Fruit fly (Drosophila melanogaster) whole organism, embryonic: Measurements from ENCODE around the gene CG46301.

Experiments used
- Ada2b ChIP-seq: fragments of 200-800 bp; sonication (Bioruptor generic); IDR thresholded peaks from 2 replicates; pipeline ENCODE4 v1.3.6; 2022; ENCODE audit warnings: missing biosample characterization, missing genetic modification characterization
- CG11456 ChIP-seq: fragments of 200-800 bp; sonication (Bioruptor generic); IDR thresholded peaks from 3 replicates; pipeline ENCODE4 v1.3.6; 2022; ENCODE audit warnings: missing biosample characterization, missing genetic modification characterization
- CG12155 ChIP-seq: fragments of 200-800 bp; sonication (Bioruptor generic); optimal IDR thresholded peaks from 3 replicates; lab custom pipeline; 2016; ENCODE audit warnings: missing biosample characterization, missing genetic modification characterization
- CG12659 ChIP-seq: fragments of 200-800 bp; sonication (Bioruptor generic); optimal IDR thresholded peaks from 3 replicates; lab custom pipeline; 2017; ENCODE audit warnings: mild to moderate bottlenecking, missing biosample characterization, missing genetic modification reagents, missing genetic modification characterization
- CG13123 ChIP-seq: fragments of 200-800 bp; sonication (Bioruptor generic); optimal IDR thresholded peaks from 2 replicates; lab custom pipeline; 2016; ENCODE audit warnings: missing biosample characterization, missing genetic modification characterization
- CG13624 ChIP-seq: fragments of 200-800 bp; sonication (Bioruptor generic); optimal IDR thresholded peaks from 2 replicates; lab custom pipeline; 2016; ENCODE audit warnings: missing biosample characterization, missing genetic modification characterization
- CG13775 ChIP-seq: fragments of 200-800 bp; sonication (Bioruptor generic); optimal IDR thresholded peaks from 3 replicates; lab custom pipeline; 2017; ENCODE audit warnings: missing biosample characterization, mild to moderate bottlenecking, missing genetic modification characterization
- CG13894 ChIP-seq: fragments of 200-800 bp; sonication (Bioruptor generic); optimal IDR thresholded peaks from 3 replicates; lab custom pipeline; 2018; ENCODE audit warnings: missing biosample characterization, mild to moderate bottlenecking, missing genetic modification characterization, moderate library complexity
- CG15269 ChIP-seq: fragments of 200-800 bp; sonication (Bioruptor generic); optimal IDR thresholded peaks from 2 replicates; lab custom pipeline; 2018; ENCODE audit warnings: missing biosample characterization, mild to moderate bottlenecking, missing genetic modification characterization, moderate library complexity
- CG18619 ChIP-seq: fragments of 200-800 bp; sonication (Bioruptor generic); optimal IDR thresholded peaks from 3 replicates; lab custom pipeline; 2017; ENCODE audit warnings: missing biosample characterization, mild to moderate bottlenecking, missing genetic modification characterization
- CG33213 ChIP-seq: fragments of 200-800 bp; sonication (Bioruptor generic); optimal IDR thresholded peaks from 3 replicates; lab custom pipeline; 2016; ENCODE audit warnings: missing biosample characterization, missing genetic modification characterization
- CG4282 ChIP-seq: fragments of 200-800 bp; sonication (Bioruptor generic); optimal IDR thresholded peaks from 2 replicates; lab custom pipeline; 2016; ENCODE audit warnings: missing biosample characterization, missing genetic modification characterization
- CG5953 ChIP-seq: fragments of 200-800 bp; sonication (Bioruptor generic); IDR thresholded peaks from 2 replicates; pipeline ENCODE4 v1.3.6; 2022; ENCODE audit warnings: missing biosample characterization, missing genetic modification characterization
- CG6175 ChIP-seq: fragments of 200-800 bp; sonication (Bioruptor generic); IDR thresholded peaks from 3 replicates; pipeline ENCODE4 v1.3.6; 2022; ENCODE audit warnings: missing biosample characterization, missing genetic modification characterization
- CG6654 ChIP-seq: fragments of 200-800 bp; sonication (Bioruptor generic); optimal IDR thresholded peaks from 2 replicates; lab custom pipeline; 2017; ENCODE audit warnings: missing biosample characterization, mild to moderate bottlenecking, missing genetic modification characterization
- CG6683 ChIP-seq: fragments of 200-800 bp; sonication (Bioruptor generic); optimal IDR thresholded peaks from 2 replicates; lab custom pipeline; 2017; ENCODE audit warnings: missing biosample characterization, mild to moderate bottlenecking, missing genetic modification characterization, missing genetic modification reagents
- CG8359 ChIP-seq: fragments of 200-800 bp; sonication (Bioruptor generic); optimal IDR thresholded peaks from 2 replicates; lab custom pipeline; 2017; ENCODE audit warnings: missing biosample characterization, mild to moderate bottlenecking, missing genetic modification characterization, borderline replicate concordance
- CG8478 ChIP-seq: fragments of >200 bp; optimal IDR thresholded peaks from 2 replicates; lab custom pipeline; 2018
- CG8765 ChIP-seq: fragments of 200-800 bp; sonication (Bioruptor generic); IDR thresholded peaks from 2 replicates; pipeline ENCODE4 v1.3.6; 2022; ENCODE audit warnings: missing biosample characterization, missing genetic modification characterization
- Camta ChIP-seq: fragments of 200-800 bp; sonication (Bioruptor generic); optimal IDR thresholded peaks from 2 replicates; lab custom pipeline; 2016; ENCODE audit warnings: missing biosample characterization, missing genetic modification characterization
- CrebB ChIP-seq: fragments of 200-800 bp; sonication (Bioruptor generic); optimal IDR thresholded peaks from 3 replicates; lab custom pipeline; 2018; ENCODE audit warnings: missing biosample characterization, mild to moderate bottlenecking, missing genetic modification characterization
- D ChIP-seq, 2 experiments: fragments of 200-800 bp in 1 of 2; fragments of >200 bp in 1 of 2; sonication (Bioruptor generic) in 1 of 2; optimal IDR thresholded peaks; 2 replicates in 1 of 2; 3 replicates in 1 of 2; lab custom pipeline; 2017; ENCODE audit warnings: mild to moderate bottlenecking in 1 of 2, missing biosample characterization in 1 of 2, missing genetic modification characterization in 1 of 2, missing genetic modification reagents in 1 of 2
- Doc2 ChIP-seq: fragments of 200-800 bp; sonication (Bioruptor generic); IDR thresholded peaks from 2 replicates; pipeline ENCODE4 v1.3.6; 2022; ENCODE audit warnings: missing biosample characterization, missing genetic modification characterization
- Doc3 ChIP-seq: fragments of 200-800 bp; sonication (Bioruptor generic); IDR thresholded peaks from 3 replicates; pipeline ENCODE4 v1.3.6; 2022; ENCODE audit warnings: missing biosample characterization, missing genetic modification characterization; ENCODE audit not compliant: partially characterized antibody
- Elba2 ChIP-seq: fragments of 200-800 bp; sonication (Bioruptor generic); optimal IDR thresholded peaks from 3 replicates; lab custom pipeline; 2016; ENCODE audit warnings: missing biosample characterization, missing genetic modification characterization
- Hey ChIP-seq: fragments of 200-800 bp; sonication (Bioruptor generic); optimal IDR thresholded peaks from 3 replicates; lab custom pipeline; 2018; ENCODE audit warnings: missing biosample characterization, mild to moderate bottlenecking, missing genetic modification characterization
- HmgZ ChIP-seq: fragments of 200-800 bp; sonication (Bioruptor generic); optimal IDR thresholded peaks from 2 replicates; lab custom pipeline; 2018; ENCODE audit warnings: missing biosample characterization, mild to moderate bottlenecking, missing genetic modification characterization
- Oaz ChIP-seq: fragments of 200-800 bp; sonication (Bioruptor generic); IDR thresholded peaks from 2 replicates; pipeline ENCODE4 v1.3.6; 2022; ENCODE audit warnings: missing biosample characterization, missing genetic modification characterization
- Side ChIP-seq: fragments of 200-800 bp; sonication (Bioruptor generic); optimal IDR thresholded peaks from 2 replicates; lab custom pipeline; 2016; ENCODE audit warnings: missing biosample characterization, missing genetic modification characterization
- Sox100B ChIP-seq: fragments of 200-800 bp; sonication (Bioruptor generic); optimal IDR thresholded peaks from 3 replicates; lab custom pipeline; 2018; ENCODE audit warnings: missing biosample characterization, mild to moderate bottlenecking, missing genetic modification characterization
- Ssrp ChIP-seq: fragments of 200-800 bp; sonication (Bioruptor generic); optimal IDR thresholded peaks from 2 replicates; lab custom pipeline; 2018; ENCODE audit warnings: missing biosample characterization, mild to moderate bottlenecking, missing genetic modification characterization, moderate library complexity
- Xbp1 ChIP-seq: fragments of 200-800 bp; sonication (Bioruptor generic); optimal IDR thresholded peaks from 3 replicates; lab custom pipeline; 2016; ENCODE audit warnings: missing biosample characterization, mild to moderate bottlenecking, missing genetic modification characterization
- bowl ChIP-seq: fragments of 200-800 bp; sonication (Bioruptor generic); IDR thresholded peaks from 2 replicates; pipeline ENCODE4 v1.3.6; 2022; ENCODE audit warnings: missing biosample characterization, missing genetic modification characterization
- cato ChIP-seq: fragments of 200-800 bp; sonication (Bioruptor generic); optimal IDR thresholded peaks from 2 replicates; lab custom pipeline; 2016; ENCODE audit warnings: missing biosample characterization, missing genetic modification characterization, borderline replicate concordance
- chn ChIP-seq: fragments of 200-800 bp; sonication (Bioruptor generic); optimal IDR thresholded peaks from 2 replicates; lab custom pipeline; 2016; ENCODE audit warnings: missing biosample characterization, missing genetic modification characterization
- disco-r ChIP-seq: fragments of 200-800 bp; sonication (Bioruptor generic); optimal IDR thresholded peaks from 2 replicates; lab custom pipeline; 2016; ENCODE audit warnings: missing biosample characterization, missing genetic modification characterization
- dm ChIP-seq: fragments of 200-800 bp; sonication (Bioruptor generic); optimal IDR thresholded peaks from 3 replicates; lab custom pipeline; 2016; ENCODE audit warnings: missing biosample characterization, missing genetic modification characterization
- fru ChIP-seq: fragments of >200 bp; optimal IDR thresholded peaks from 2 replicates; lab custom pipeline; 2017
- grn ChIP-seq: fragments of 200-800 bp; sonication (Bioruptor generic); optimal IDR thresholded peaks from 3 replicates; lab custom pipeline; 2017; ENCODE audit warnings: missing biosample characterization, missing genetic modification characterization
- kay ChIP-seq: fragments of 200-800 bp; sonication (Bioruptor generic); optimal IDR thresholded peaks from 2 replicates; lab custom pipeline; 2016; ENCODE audit warnings: missing biosample characterization, missing genetic modification characterization
- lmd ChIP-seq: fragments of 200-800 bp; sonication (Bioruptor generic); IDR thresholded peaks from 2 replicates; pipeline ENCODE4 v1.3.6; 2022; ENCODE audit warnings: missing biosample characterization, missing genetic modification characterization
- mirr ChIP-seq: fragments of 200-800 bp; sonication (Bioruptor generic); optimal IDR thresholded peaks from 3 replicates; lab custom pipeline; 2018; ENCODE audit warnings: missing biosample characterization, mild to moderate bottlenecking, missing genetic modification characterization
- nau ChIP-seq: fragments of 200-800 bp; sonication (Bioruptor generic); optimal IDR thresholded peaks from 3 replicates; lab custom pipeline; 2017; ENCODE audit warnings: missing biosample characterization, mild to moderate bottlenecking, missing genetic modification characterization, missing genetic modification reagents
- pnt ChIP-seq: fragments of 200-800 bp; sonication (Bioruptor generic); optimal IDR thresholded peaks from 3 replicates; lab custom pipeline; 2016; ENCODE audit warnings: missing biosample characterization, missing genetic modification characterization
- seq ChIP-seq: fragments of 200-800 bp; sonication (Bioruptor generic); IDR thresholded peaks from 2 replicates; pipeline ENCODE4 v1.3.6; 2022; ENCODE audit warnings: missing biosample characterization, missing genetic modification characterization
- shn ChIP-seq: fragments of 200-800 bp; sonication (Bioruptor generic); optimal IDR thresholded peaks from 3 replicates; lab custom pipeline; 2016; ENCODE audit warnings: missing biosample characterization, missing genetic modification characterization
- sim ChIP-seq: fragments of 200-800 bp; sonication (Bioruptor generic); IDR thresholded peaks from 2 replicates; pipeline ENCODE4 v1.3.6; 2022; ENCODE audit warnings: missing biosample characterization, missing genetic modification characterization
- slp2 ChIP-seq: fragments of 200-800 bp; sonication (Bioruptor generic); optimal IDR thresholded peaks from 2 replicates; lab custom pipeline; 2016; ENCODE audit warnings: missing biosample characterization, missing genetic modification characterization
- tio ChIP-seq: fragments of 200-800 bp; sonication (Bioruptor generic); optimal IDR thresholded peaks from 2 replicates; lab custom pipeline; 2017; ENCODE audit warnings: missing biosample characterization, missing genetic modification characterization, inconsistent platforms
- wdn ChIP-seq: fragments of 200-800 bp; sonication (Bioruptor generic); IDR thresholded peaks from 2 replicates; pipeline ENCODE4 v1.3.6; 2022; ENCODE audit warnings: missing biosample characterization, missing genetic modification characterization
- wor ChIP-seq: fragments of 200-800 bp; sonication (Bioruptor generic); IDR thresholded peaks from 2 replicates; pipeline ENCODE4 v1.3.6; 2022; ENCODE audit warnings: missing biosample characterization, missing genetic modification characterization
- zfh1 ChIP-seq: fragments of 200-800 bp; sonication (Bioruptor generic); IDR thresholded peaks from 3 replicates; pipeline ENCODE4 v1.3.6; 2022; ENCODE audit warnings: missing biosample characterization, missing genetic modification characterization

The CG46301 gene

DNA sequence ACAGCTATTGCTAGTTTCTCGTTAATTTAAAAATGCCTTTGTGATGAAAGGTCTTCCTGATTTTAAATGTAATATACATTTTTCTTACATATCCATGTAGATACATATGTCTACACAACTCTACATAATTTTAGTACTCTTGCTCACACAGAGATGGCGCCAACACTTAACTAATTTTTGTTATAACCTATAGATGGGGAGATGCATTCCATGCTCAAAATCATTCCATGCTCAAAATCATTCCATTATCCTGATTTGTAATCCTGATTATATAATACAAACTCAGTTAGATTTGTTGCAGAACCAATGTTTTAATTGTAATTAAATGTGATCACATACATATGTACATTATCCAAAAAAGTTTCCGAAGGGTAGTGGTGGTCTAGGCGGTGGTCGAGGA lies 57.0 kb downstream of the CG46301 start (continued):
- TF ChIP-seq seq: no peak
- TF ChIP-seq dm: no peak
- no peak for TF ChIP-seq CG18619 (GFP tag; lab: Kevin White, UChicago)
- no peak for TF ChIP-seq sim (GFP tag; lab: Robert Waterston, UW)
- TF ChIP-seq mirr (GFP tag; lab: Kevin White, UChicago): no peak
- no peak for TF ChIP-seq HmgZ
- no peak for TF ChIP-seq CG13123 (GFP tag; lab: Kevin White, UChicago)
- 0 out of 2 replicates have a peak, but pooled peaks have one; percentile 14 for TF ChIP-seq Ada2b (GFP tag; lab: Robert Waterston, UW)
- TF ChIP-seq CG8478: no peak
- TF ChIP-seq kay (GFP tag; lab: Kevin White, UChicago): no peak
- TF ChIP-seq CG4282 (GFP tag; lab: Kevin White, UChicago): no peak
- TF ChIP-seq chn (GFP tag; lab: Kevin White, UChicago): no peak
- no peak for TF ChIP-seq Hey (tag; lab: Kevin White, UChicago)
- TF ChIP-seq bowl: no peak
- TF ChIP-seq shn (GFP tag; lab: Kevin White, UChicago): no peak
- TF ChIP-seq cato (GFP tag; lab: Kevin White, UChicago): no peak
- peak; percentile 11 for TF ChIP-seq slp2 (GFP tag; lab: Kevin White, UChicago)
- TF ChIP-seq Side (GFP tag; lab: Kevin White, UChicago): no peak
- TF ChIP-seq CG33213: no peak
- no peak for TF ChIP-seq tio (GFP tag; lab: Kevin White, UChicago)
- TF ChIP-seq CG13894 (tag; lab: Kevin White, UChicago): peak; percentile 18
- no peak for TF ChIP-seq CG6175 (GFP tag; lab: Robert Waterston, UW)
- TF ChIP-seq CG11456 (GFP tag; lab: Robert Waterston, UW): peak; percentile 74; the same call in 2 of the 3 replicates
- TF ChIP-seq zfh1 (GFP tag; lab: Robert Waterston, UW): 0 out of 3 replicates have a peak, but pooled peaks have one; percentile 30
- TF ChIP-seq CG6654 (GFP tag; lab: Kevin White, UChicago): no peak
- TF ChIP-seq wdn: 0 out of 2 replicates have a peak, but pooled peaks have one; percentile 14
- TF ChIP-seq Sox100B: no peak
- TF ChIP-seq Camta: no peak
- no peak for TF ChIP-seq CG13775
- TF ChIP-seq Ssrp (tag; lab: Kevin White, UChicago): no peak
- TF ChIP-seq CG5953 (GFP tag; lab: Robert Waterston, UW): no peak
- TF ChIP-seq lmd (GFP tag; lab: Robert Waterston, UW): 0 out of 2 replicates have a peak, but pooled peaks have one; percentile 4
- peak; percentile 33 for TF ChIP-seq pnt (GFP tag; lab: Kevin White, UChicago)
- TF ChIP-seq CG15269: no peak
- TF ChIP-seq fru (lab: Kevin White, UChicago): no peak
- TF ChIP-seq grn (GFP tag; lab: Kevin White, UChicago): no peak
- TF ChIP-seq CrebB (tag; lab: Kevin White, UChicago): no peak
- no peak for TF ChIP-seq disco-r (GFP tag; lab: Kevin White, UChicago)
- no peak for TF ChIP-seq nau (GFP tag; lab: Kevin White, UChicago)
- TF ChIP-seq CG13624 (GFP tag; lab: Kevin White, UChicago): no peak
- TF ChIP-seq Elba2 (GFP tag; lab: Kevin White, UChicago): no peak
- no peak for TF ChIP-seq CG6683 (GFP tag; lab: Kevin White, UChicago)
- no peak for TF ChIP-seq Doc2 (GFP tag; lab: Robert Waterston, UW)
- no peak for TF ChIP-seq Oaz
- TF ChIP-seq wor (GFP tag; lab: Robert Waterston, UW): no peak
- TF ChIP-seq Xbp1: peak; percentile 60
- TF ChIP-seq D (optimal IDR thresholded peaks at IDR 0.05; lab: Kevin White, UChicago): no peak
- no peak for TF ChIP-seq D (GFP tag; optimal IDR thresholded peaks at IDR 0.05; lab: Kevin White, UChicago)
- TF ChIP-seq CG8765: no peak
- no peak for TF ChIP-seq CG8359 (GFP tag; lab: Kevin White, UChicago)
- TF ChIP-seq CG12659 (GFP tag; lab: Kevin White, UChicago): no peak
- no peak for TF ChIP-seq CG12155 (GFP tag; lab: Kevin White, UChicago)
- TF ChIP-seq Doc3 (GFP tag; lab: Robert Waterston, UW): no peak
